Worm (Caenorhabditis elegans): ENCODE results near the gene T26C5.2.

Gene T26C5.2

ce11 chrII:9197212-9197611, 35.8 kb upstream of the T26C5.2 start, which contains the start of gene let-23:
Gene let-23, plus strand, starts transcription at chrII:9197512.
- TF ChIP-seq dve-1 (tag; optimal IDR thresholded peaks at IDR 0.05; ENCODE audit: insufficient read depth) (no peak), fkh-10 (GFP tag; optimal IDR thresholded peaks at IDR 0.05) (no peak), Y105C5A.15 (GFP tag; IDR thresholded peaks at IDR 0.05) (no peak), ZK546.5 (tag; optimal IDR thresholded peaks at IDR 0.05) (no peak), F49E8.2 (tag; optimal IDR thresholded peaks at IDR 0.05; ENCODE audit: borderline replicate concordance) (no peak), snpc-4 (tag; optimal IDR thresholded peaks at IDR 0.05) (no peak), dpl-1 (GFP tag; optimal IDR thresholded peaks at IDR 0.05) (no peak), mep-1 (tag; optimal IDR thresholded peaks at IDR 0.05) (no peak), F26F4.8 (GFP tag; conservative IDR thresholded peaks at IDR 0.05) (no peak), mdt-29 (GFP tag; IDR thresholded peaks at IDR 0.05) (no peak), nhr-41 (GFP tag; IDR thresholded peaks at IDR 0.05) (no peak), nhr-102 (tag; optimal IDR thresholded peaks at IDR 0.05) (no peak), ceh-28 (tag; optimal IDR thresholded peaks at IDR 0.05) (no peak), attf-4 (tag; optimal IDR thresholded peaks at IDR 0.05) (no peak), sdz-12 (GFP tag; optimal IDR thresholded peaks at IDR 0.05) (no peak), dmd-9 (GFP tag; IDR thresholded peaks at IDR 0.05) (no peak), F44E2.7 (GFP tag; IDR thresholded peaks at IDR 0.05) (no peak), mxl-2 (GFP tag; conservative IDR thresholded peaks at IDR 0.05) (no peak), duxl-1 (tag; optimal IDR thresholded peaks at IDR 0.05; ENCODE audit: poor library complexity) (no peak), cey-2 (tag; optimal IDR thresholded peaks at IDR 0.05; ENCODE audit: borderline replicate concordance, insufficient read depth) (no peak)

ce11 chrII:9210076-9210475, 22.9 kb upstream of the T26C5.2 start, which contains the start of gene ZK1067.4:
Gene ZK1067.4, plus strand, starts transcription at chrII:9210376.
- TF ChIP-seq unc-62 (GFP tag; optimal IDR thresholded peaks at IDR 0.05 in 1 of 2) (peak in 1 of 2 experiments; percentile 50), unc-62 (tag; optimal IDR thresholded peaks at IDR 0.05) (no peak), ceh-28 (tag; optimal IDR thresholded peaks at IDR 0.05) (no peak)

- TF ChIP-seq zip-11 (GFP tag; IDR thresholded peaks at IDR 0.05) (no peak), hif-1 (tag; optimal IDR thresholded peaks at IDR 0.05) (peak in 1 of 2 experiments; percentile 58), T26A8.4 (GFP tag; IDR thresholded peaks at IDR 0.05) (peak; percentile 86), jun-1 (tag; optimal IDR thresholded peaks at IDR 0.05) (no peak), duxl-1 (tag; optimal IDR thresholded peaks at IDR 0.05; ENCODE audit: poor library complexity) (peak; percentile 78), ceh-32 (tag; optimal IDR thresholded peaks at IDR 0.05; ENCODE audit: poor library complexity) (no peak), hlh-11 (tag; optimal IDR thresholded peaks at IDR 0.05) (peak; percentile 67), lsy-2 (tag; optimal IDR thresholded peaks at IDR 0.05) (peak in 1 of 2 experiments; percentile 68), lin-1 (GFP tag; IDR thresholded peaks at IDR 0.05) (peak; percentile 62), vab-7 (GFP tag; IDR thresholded peaks at IDR 0.05) (peak; percentile 65; the same call in 1 of the 2 replicates), snpc-1.2 (GFP tag; IDR thresholded peaks at IDR 0.05) (peak; percentile 60), lin-38 (GFP tag; IDR thresholded peaks at IDR 0.05) (peak; percentile 76), nhr-28 (tag; optimal IDR thresholded peaks at IDR 0.05) (no peak), tra-1 (GFP tag; IDR thresholded peaks at IDR 0.05) (peak; percentile 59; the same call in 1 of the 2 replicates), dmd-6 (GFP tag; IDR thresholded peaks at IDR 0.05) (peak; percentile 73), nhr-10 (tag; optimal IDR thresholded peaks at IDR 0.05) (no peak), unc-62 (GFP tag; optimal IDR thresholded peaks at IDR 0.05 in 1 of 2) (peak in 1 of 2 experiments; percentile 48), unc-62 (tag; optimal IDR thresholded peaks at IDR 0.05) (no peak), arid-1 (GFP tag; conservative IDR thresholded peaks at IDR 0.05) (peak; percentile 69; the same call in 1 of the 2 replicates), mdt-29 (GFP tag; IDR thresholded peaks at IDR 0.05) (peak; percentile 43; the same call in 1 of the 2 replicates), lin-13 (GFP tag; optimal IDR thresholded peaks at IDR 0.05) (peak; percentile 12), nhr-41 (GFP tag; IDR thresholded peaks at IDR 0.05) (no peak), madf-5 (GFP tag; IDR thresholded peaks at IDR 0.05) (0 out of 4 replicates have a peak, but pooled peaks of 1 of the 2 experiments have one; percentile 37), mxl-3 (GFP tag; optimal IDR thresholded peaks at IDR 0.05) (no peak), madf-9 (GFP tag; conservative IDR thresholded peaks at IDR 0.05) (0 out of 2 replicates have a peak, but pooled peaks have one; percentile 32), lim-7 (GFP tag; IDR thresholded peaks at IDR 0.05) (peak; percentile 75), rbr-2 (tag; optimal IDR thresholded peaks at IDR 0.05) (peak; percentile 23), unc-130 (GFP tag; optimal IDR thresholded peaks at IDR 0.05) (peak; percentile 8), daf-16 (GFP tag; optimal IDR thresholded peaks at IDR 0.05) (peak; percentile 56 to 75), daf-16 (tag; optimal IDR thresholded peaks at IDR 0.05) (peak; percentile 57)
These were observed 21.3 kb upstream of the T26C5.2 start for ce11 chrII:9211684-9212083.
